Worm (Caenorhabditis elegans) whole organism, dauer: ENCODE results near the gene F14D2.15.

Source experiments
- unc-62 ChIP-seq: sonication (generic microtip); optimal IDR thresholded peaks from 2 replicates; lab custom pipeline; 2017; ENCODE audit warnings: missing biosample characterization, missing genetic modification reagents, missing genetic modification characterization

The F14D2.15 gene

ce11 chrII:3347940-3348610 lies 4.5 kb upstream of the F14D2.15 start, which contains the start of the genes F14D2.14 and bath-29:
F14D2.14 (minus strand) TSS chrII:3347990.
bath-29 (plus strand) TSS chrII:3348560.
- TF ChIP-seq unc-62, result no peak

DNA sequence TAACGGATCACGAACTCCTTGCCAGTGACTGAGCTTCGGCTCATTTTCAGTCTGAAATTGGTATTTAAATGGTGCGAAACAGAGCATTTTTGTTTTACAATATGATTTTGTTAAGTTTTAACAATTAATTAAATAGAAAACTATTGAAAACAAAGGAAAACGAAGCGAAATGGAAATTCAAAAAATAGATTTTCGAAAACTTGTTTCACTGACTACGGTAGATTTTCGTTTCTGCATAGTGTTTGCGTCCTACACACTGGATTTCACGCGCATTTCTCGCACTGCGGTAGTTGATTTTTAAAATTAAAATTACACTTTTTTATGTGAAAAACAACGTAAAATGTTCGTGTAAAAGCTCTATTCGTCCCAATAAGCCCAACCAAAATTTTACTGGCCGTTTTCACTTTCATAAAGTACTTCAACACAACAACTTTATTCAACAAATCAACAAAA lies 2.7 kb upstream of the F14D2.15 start, which contains the start of gene bath-30:
bath-30 (minus strand) TSS at position 51 of the 453 bp plus-strand sequence.
- no peak for TF ChIP-seq unc-62

DNA sequence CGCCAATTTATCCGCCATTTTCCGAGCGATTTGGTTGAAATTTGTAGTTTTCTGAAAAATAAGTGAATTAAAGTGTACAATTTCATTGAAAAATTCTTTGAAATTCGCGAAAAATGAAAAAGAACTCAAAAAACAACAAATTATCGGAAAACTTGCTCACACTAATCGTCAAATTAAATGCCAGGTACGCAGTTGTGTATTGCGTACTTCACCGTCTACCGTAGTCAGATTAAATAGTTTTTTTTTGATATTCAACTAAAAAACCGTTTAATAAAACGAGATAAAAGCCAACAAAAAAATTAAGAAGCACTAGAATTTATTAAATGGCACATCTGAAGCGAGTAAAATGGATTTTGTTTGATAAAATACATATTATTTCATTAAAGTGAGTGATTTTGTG lies 1.3 kb upstream of the F14D2.15 start, which contains the start of gene bath-28:
bath-28 (minus strand) TSS at position 51 of the 400 bp plus-strand sequence.
- TF ChIP-seq unc-62, result no peak

ce11 chrII:3341989-3342388 lies 1.6 kb downstream of the F14D2.15 start, which contains the start of gene F14D2.11:
F14D2.11 (minus strand) TSS chrII:3342089.
- TF ChIP-seq unc-62, result no peak

DNA sequence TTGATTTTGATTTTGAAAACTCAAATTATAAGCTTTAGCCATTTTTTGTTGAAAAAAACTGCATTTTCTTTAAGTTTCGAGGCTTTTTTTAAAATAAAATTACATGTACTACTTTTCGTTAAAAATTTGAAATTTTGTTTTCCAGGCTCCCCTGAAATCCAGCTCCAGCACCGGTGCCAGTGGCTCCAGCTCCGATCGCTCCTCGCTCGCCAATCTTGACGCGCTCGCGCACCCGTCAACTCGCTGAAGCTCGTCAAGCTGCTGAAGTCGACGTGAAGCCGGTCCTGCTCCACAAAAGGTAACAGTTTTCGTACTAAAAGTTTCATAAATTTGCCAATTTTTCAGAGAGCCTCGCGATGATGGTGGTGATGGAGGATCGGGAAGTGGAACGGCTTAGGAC lies 2.8 kb downstream of the F14D2.15 start:
- no peak for TF ChIP-seq unc-62

DNA sequence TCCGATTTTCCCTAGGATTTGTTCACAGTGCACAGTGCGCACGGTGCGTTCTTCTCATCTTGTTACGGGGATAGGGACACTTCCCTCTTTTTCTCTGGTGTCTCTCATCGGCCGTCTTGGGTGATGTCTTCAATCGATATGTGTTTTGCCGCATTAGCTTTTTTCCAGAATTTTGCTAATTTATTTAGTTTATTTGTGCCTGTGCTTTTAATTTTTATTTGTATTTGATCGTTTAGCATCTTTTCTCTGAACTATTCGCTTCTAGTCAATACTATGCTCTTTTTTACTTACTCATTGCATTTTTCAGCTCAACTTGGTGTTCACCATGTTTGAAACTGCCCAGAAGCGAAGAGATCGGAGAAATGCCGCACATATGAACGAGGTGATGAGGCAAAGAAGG lies 3.4 kb downstream of the F14D2.15 start, which contains the start of gene F14D2.5:
F14D2.5 (plus strand) TSS at position 301 of the 400 bp plus-strand sequence.
- no peak for TF ChIP-seq unc-62

ce11 chrII:3338556-3338955 lies 5.1 kb downstream of the F14D2.15 start, which contains the start of gene F14D2.7:
F14D2.7 (minus strand) TSS chrII:3338656.
- no peak for TF ChIP-seq unc-62

DNA sequence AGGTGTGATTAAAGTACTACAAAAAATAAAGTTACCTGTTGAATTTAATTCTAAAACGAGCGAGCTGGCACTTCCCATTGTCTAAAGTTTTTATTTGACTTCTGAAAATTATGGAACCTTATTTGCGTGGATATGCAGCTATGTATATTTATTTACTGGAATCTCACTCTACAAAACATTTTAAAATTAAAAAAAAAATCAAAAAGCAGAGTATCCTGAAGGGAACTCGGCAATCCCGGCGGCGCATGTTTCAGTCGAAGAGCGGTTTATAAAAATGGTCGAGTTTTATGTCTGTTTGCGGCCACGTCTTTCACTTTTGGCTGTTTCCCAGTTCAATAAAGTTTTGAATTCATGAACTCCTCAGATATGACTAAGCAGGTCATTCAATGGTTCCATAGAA lies 6.6 kb downstream of the F14D2.15 start, which contains the start of gene F14D2.19:
F14D2.19 (minus strand) TSS at position 101 of the 400 bp plus-strand sequence.
- TF ChIP-seq unc-62, result no peak

ce11 chrII:3332039-3332438 lies 11.6 kb downstream of the F14D2.15 start, which contains the start of gene irld-27:
irld-27 (plus strand) TSS chrII:3332339.
- TF ChIP-seq unc-62, result no peak

DNA sequence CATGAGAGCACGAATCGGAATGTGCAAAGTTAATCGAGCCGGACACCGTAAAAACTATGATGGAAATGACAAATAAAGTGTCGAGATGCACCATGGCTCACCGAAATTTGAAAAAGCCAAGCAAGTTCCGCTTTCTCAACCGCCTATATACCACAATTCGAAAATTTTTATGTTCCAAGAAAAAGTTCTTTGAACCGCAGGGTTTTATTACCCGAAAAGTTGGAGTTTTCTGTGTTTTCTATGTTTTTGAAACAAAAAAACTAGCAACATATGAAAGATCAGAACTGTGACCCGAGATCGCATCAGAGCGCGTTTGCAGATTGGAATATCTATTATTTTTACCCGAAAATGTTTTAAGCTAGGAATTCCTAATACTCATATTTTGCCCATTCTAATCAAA lies 16.5 kb downstream of the F14D2.15 start, which contains the start of gene Y46D2A.3:
Y46D2A.3 (minus strand) TSS at position 101 of the 400 bp plus-strand sequence.
- TF ChIP-seq unc-62, result no peak

ce11 chrII:3323179-3323578 lies 20.4 kb downstream of the F14D2.15 start, which contains the start of gene Y46D2A.2:
Y46D2A.2 (minus strand) TSS chrII:3323279.
- TF ChIP-seq unc-62, result no peak

DNA sequence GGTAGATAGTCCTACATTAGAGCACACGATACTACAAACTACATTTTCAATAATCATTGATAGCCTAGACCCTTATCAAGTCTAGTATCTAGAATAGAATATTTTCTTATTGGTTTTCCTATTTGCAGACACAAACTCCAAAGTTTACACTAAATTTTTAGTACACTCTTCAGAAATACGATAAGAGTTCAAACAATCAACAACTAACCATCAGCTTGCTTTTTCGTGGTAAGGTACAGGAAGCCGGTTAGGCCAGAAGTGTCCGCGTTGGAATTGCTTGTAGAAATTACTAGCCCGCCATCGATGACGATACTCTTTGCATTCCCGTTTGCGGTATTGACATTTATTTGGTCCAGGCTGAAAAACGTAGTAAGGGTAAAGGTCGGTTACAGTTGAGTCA lies 21.4 kb downstream of the F14D2.15 start, which contains the start of gene Y46D2A.1:
Y46D2A.1 (plus strand) TSS at position 301 of the 400 bp plus-strand sequence.
- no peak for TF ChIP-seq unc-62

DNA sequence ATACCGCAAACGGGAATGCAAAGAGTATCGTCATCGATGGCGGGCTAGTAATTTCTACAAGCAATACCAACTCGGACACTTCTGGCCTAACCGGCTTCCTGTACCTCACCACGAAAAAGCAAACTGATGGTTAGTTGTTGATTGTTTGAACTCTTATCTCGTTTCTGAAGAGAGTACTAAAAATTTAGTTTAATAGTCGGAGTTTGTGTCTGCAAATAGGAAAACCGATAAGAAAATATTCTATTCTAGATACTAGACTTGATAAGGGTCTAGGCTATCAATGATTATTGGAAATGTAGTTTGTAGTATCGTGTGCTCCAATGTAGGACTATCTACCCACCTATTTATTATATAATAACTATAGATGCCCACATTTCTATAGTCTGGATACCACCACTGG lies 24.8 kb downstream of the F14D2.15 start:
- no peak for TF ChIP-seq unc-62

DNA sequence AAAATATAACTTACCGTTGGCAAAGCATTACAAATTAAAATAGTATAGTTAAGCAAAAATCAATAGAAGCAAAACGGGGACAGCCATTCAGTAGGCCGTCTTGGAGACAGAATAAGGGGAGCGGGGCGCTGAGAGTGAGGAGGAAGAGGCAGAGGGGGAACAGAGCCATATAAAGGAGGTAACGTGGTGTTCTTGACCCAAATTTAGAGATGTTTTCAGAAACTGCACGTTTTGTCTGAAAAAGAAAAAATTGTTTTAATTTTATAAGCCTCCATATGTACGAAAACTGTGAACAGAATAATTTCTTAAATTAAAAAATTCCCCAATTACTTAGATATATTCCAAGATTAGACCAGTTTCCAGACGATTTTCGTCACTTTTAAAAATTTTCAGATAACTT lies 30.2 kb downstream of the F14D2.15 start, which contains the start of gene F39E9.6:
F39E9.6 (minus strand) TSS at position 101 of the 400 bp plus-strand sequence.
- no peak for TF ChIP-seq unc-62

DNA sequence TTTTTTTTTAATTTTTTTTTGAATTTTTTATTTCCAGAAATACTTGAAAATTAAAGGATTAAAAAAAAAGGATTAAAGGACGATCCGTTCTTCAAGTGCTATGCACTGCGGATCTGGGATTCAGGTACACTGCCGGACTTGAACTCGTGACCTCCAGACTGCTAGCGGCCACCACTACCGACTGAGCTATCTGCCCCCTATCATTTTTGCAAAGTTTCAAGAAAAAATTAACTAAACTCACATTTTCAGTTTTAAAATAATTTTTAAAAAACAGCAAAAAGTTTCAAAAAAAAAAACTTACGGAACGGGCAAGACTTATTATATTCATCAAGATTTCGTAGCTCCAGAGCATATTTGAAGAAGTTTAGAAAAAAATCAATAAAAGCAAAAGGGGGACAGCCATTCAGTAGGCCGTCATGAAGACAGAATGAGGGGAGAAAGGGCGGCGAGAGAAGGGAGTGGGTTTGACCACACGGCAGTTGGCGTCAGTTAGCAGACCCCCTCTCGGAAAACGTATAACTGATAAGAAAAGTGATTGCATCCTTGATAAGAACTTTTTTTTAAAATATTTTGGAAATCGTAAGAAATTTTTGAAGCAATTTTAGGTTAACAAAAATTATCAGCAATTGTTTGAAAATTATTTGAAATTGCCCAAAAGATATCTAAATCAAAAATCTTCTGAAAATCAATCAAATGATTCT lies 32.5 kb downstream of the F14D2.15 start:
- TF ChIP-seq unc-62, result no peak

DNA sequence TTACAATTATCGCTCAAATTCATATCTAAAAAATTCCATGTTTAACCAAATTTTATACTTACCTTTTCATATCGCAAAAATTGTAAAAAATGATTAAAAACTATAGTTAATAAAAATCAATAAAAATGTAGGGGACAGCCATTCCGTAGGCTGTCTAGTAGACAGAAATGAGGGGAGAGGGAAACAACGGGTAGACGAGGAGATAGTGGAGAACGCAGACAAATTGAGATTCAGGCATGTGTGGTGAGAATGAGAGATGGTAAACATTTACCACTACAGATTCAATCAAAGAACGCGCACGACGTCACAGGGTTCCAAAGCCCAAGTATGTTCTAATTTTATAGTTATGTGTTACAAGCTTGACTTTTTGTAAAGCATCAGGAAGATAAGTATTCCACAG lies 40.0 kb downstream of the F14D2.15 start:
- TF ChIP-seq unc-62, result no peak

DNA sequence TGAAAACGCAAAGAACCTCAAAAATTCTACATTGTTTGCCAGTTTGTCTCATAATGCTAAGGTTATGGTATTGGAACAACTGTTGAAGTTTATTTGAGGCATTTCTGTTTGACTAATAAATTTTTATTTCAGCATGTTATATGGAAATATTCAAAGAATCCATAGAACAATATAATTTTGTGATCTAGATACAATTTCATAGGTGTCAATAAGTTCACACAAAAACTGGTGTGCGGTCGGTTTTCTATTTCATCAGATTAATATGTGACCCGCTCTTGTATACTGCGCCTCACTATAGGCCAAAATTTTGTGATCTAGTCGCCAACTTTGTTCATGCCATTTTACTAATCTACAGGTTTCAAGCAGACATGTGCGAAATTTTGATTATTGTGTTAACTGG lies 44.2 kb downstream of the F14D2.15 start, which contains the start of gene btb-22:
btb-22 (plus strand) TSS at position 301 of the 400 bp plus-strand sequence.
- TF ChIP-seq unc-62, result no peak
